Fruit fly (Drosophila melanogaster): ENCODE results near the gene CG11504.
A peak's percentile ranks its signal among the peaks of the same experiment; 100 is the strongest.

CG11504 gene

dm6 chr3R:29978595-29978994 lies 19.1 kb upstream of the CG11504 start (continued):
- TF ChIP-seq CG2889 (GFP tag; IDR thresholded peaks at IDR 0.05), result no peak
- no peak for TF ChIP-seq CG16815 (GFP tag; optimal IDR thresholded peaks at IDR 0.05)
- TF ChIP-seq CG13424 (tag; optimal IDR thresholded peaks at IDR 0.05), result peak; percentile 26
- peak; percentile 48; the same call in 1 of the 2 replicates for TF ChIP-seq E2f1 (GFP tag; IDR thresholded peaks at IDR 0.05)
- peak; percentile 29 for TF ChIP-seq mam (GFP tag; optimal IDR thresholded peaks at IDR 0.05)
- no peak for TF ChIP-seq Dad (GFP tag; optimal IDR thresholded peaks at IDR 0.05)
- TF ChIP-seq fd96Cb (tag; optimal IDR thresholded peaks at IDR 0.05), result peak; percentile 21
- no peak for TF ChIP-seq Dip2 (GFP tag; IDR thresholded peaks at IDR 0.05)
- TF ChIP-seq CG34422 (GFP tag; IDR thresholded peaks at IDR 0.05), result 0 out of 3 replicates have a peak, but pooled peaks have one; percentile 20
- TF ChIP-seq CG15269 (tag; optimal IDR thresholded peaks at IDR 0.05), result peak; percentile 36
- TF ChIP-seq CG8765 (GFP tag; IDR thresholded peaks at IDR 0.05), result no peak
- no peak for TF ChIP-seq Dfd (GFP tag; optimal IDR thresholded peaks at IDR 0.05)
- TF ChIP-seq Hr39 (optimal IDR thresholded peaks at IDR 0.05), result no peak
- peak in 1 of 2 experiments; percentile 48 for TF ChIP-seq Hr51 (GFP tag; optimal IDR thresholded peaks at IDR 0.05)
- no peak for TF ChIP-seq CG14441 (GFP tag; IDR thresholded peaks at IDR 0.05)
- 0 out of 2 replicates have a peak, but pooled peaks have one; percentile 36 for TF ChIP-seq Nf-YA (GFP tag; IDR thresholded peaks at IDR 0.05)
- no peak for TF ChIP-seq CG12219 (GFP tag; optimal IDR thresholded peaks at IDR 0.05)
- no peak for TF ChIP-seq NK7.1 (GFP tag; optimal IDR thresholded peaks at IDR 0.05)
- TF ChIP-seq Myb (GFP tag; optimal IDR thresholded peaks at IDR 0.05), result no peak
- TF ChIP-seq nerfin-2 (GFP tag; IDR thresholded peaks at IDR 0.05; ENCODE audit: partially characterized antibody), result no peak
- TF ChIP-seq Blimp-1 (GFP tag; optimal IDR thresholded peaks at IDR 0.05), result peak; percentile 22
- no peak for TF ChIP-seq CG4617 (GFP tag; optimal IDR thresholded peaks at IDR 0.05; ENCODE audit: borderline replicate concordance)
- TF ChIP-seq CG12071 (GFP tag; optimal IDR thresholded peaks at IDR 0.05), result peak; percentile 52
- no peak for TF ChIP-seq bbx (GFP tag; IDR thresholded peaks at IDR 0.05; ENCODE audit: partially characterized antibody)
- peak; percentile 22; the same call in 1 of the 2 replicates for TF ChIP-seq ara (GFP tag; IDR thresholded peaks at IDR 0.05)
- TF ChIP-seq fu2 (GFP tag; optimal IDR thresholded peaks at IDR 0.05), result no peak
- TF ChIP-seq CG15601 (tag; optimal IDR thresholded peaks at IDR 0.05), result no peak
- no peak for TF ChIP-seq Doc2 (GFP tag; IDR thresholded peaks at IDR 0.05)
- peak; percentile 25; the same call in 1 of the 2 replicates for TF ChIP-seq ranshi (GFP tag; IDR thresholded peaks at IDR 0.05)
- TF ChIP-seq fd3F (GFP tag; optimal IDR thresholded peaks at IDR 0.05), result no peak
- no peak for TF ChIP-seq h (optimal IDR thresholded peaks at IDR 0.05)
- TF ChIP-seq CG7786 (GFP tag; optimal IDR thresholded peaks at IDR 0.05), result peak; percentile 8
- no peak for TF ChIP-seq E2f2 (GFP tag; IDR thresholded peaks at IDR 0.05)
- no peak for TF ChIP-seq CG14667 (GFP tag; IDR thresholded peaks at IDR 0.05)
- no peak for TF ChIP-seq Six4 (GFP tag; optimal IDR thresholded peaks at IDR 0.05)
- no peak for TF ChIP-seq emc (GFP tag; optimal IDR thresholded peaks at IDR 0.05)
- no peak for TF ChIP-seq CG34376 (GFP tag; optimal IDR thresholded peaks at IDR 0.05)
- TF ChIP-seq en (GFP tag; optimal IDR thresholded peaks at IDR 0.05), result no peak
- no peak for TF ChIP-seq ase (GFP tag; IDR thresholded peaks at IDR 0.05)
- no peak for TF ChIP-seq CG8281 (tag; optimal IDR thresholded peaks at IDR 0.05)
- no peak for TF ChIP-seq hb (GFP tag; IDR thresholded peaks at IDR 0.05; ENCODE audit: partially characterized antibody)
- TF ChIP-seq gce (GFP tag; IDR thresholded peaks at IDR 0.05), result peak; percentile 45; the same call in 1 of the 3 replicates
- peak; percentile 4; the same call in 1 of the 4 replicates for TF ChIP-seq Gug (GFP tag; IDR thresholded peaks at IDR 0.05)
- no peak for TF ChIP-seq CG12659 (GFP tag; optimal IDR thresholded peaks at IDR 0.05)
- TF ChIP-seq Aef1 (GFP tag; IDR thresholded peaks at IDR 0.05), result no peak
- TF ChIP-seq CG2120 (GFP tag; optimal IDR thresholded peaks at IDR 0.05), result peak; percentile 51
- peak; percentile 34 for TF ChIP-seq CG7556 (GFP tag; optimal IDR thresholded peaks at IDR 0.05)
- no peak for TF ChIP-seq gt (GFP tag; IDR thresholded peaks at IDR 0.05)
- peak; percentile 38 for TF ChIP-seq CG10147 (GFP tag; optimal IDR thresholded peaks at IDR 0.05)
- peak; percentile 31 for TF ChIP-seq CG7839 (tag; optimal IDR thresholded peaks at IDR 0.05)
- TF ChIP-seq CG6272 (GFP tag; IDR thresholded peaks at IDR 0.05), result peak; percentile 20; the same call in 1 of the 2 replicates
- TF ChIP-seq Scr (GFP tag; IDR thresholded peaks at IDR 0.05; ENCODE audit: partially characterized antibody), result no peak
